Worm (Caenorhabditis elegans) whole organism, young adult: ENCODE data around the gene frm-2.

Experiments
- B0019.2 ChIP-seq: fragments of 200-800 bp; sonication (Bioruptor generic); conservative IDR thresholded peaks from 2 replicates; pipeline ENCODE4 v1.3.6; 2022; ENCODE audit warnings: missing genetic modification reagents, missing genetic modification characterization, missing compliant biosample characterization
- C06A6.2 ChIP-seq: fragments of 200-800 bp; sonication (Bioruptor generic); conservative IDR thresholded peaks from 2 replicates; pipeline ENCODE4 v1.3.6; 2022; ENCODE audit warnings: missing genetic modification characterization, missing compliant biosample characterization
- D2030.7 ChIP-seq: fragments of 200-800 bp; sonication (Bioruptor generic); IDR thresholded peaks from 2 replicates; pipeline ENCODE4 v1.3.6; 2022; ENCODE audit warnings: missing genetic modification reagents, missing genetic modification characterization, missing compliant biosample characterization
- F10E7.11 ChIP-seq: sonication (generic microtip); optimal IDR thresholded peaks from 2 replicates; lab custom pipeline; 2017; ENCODE audit warnings: mild to moderate bottlenecking, missing genetic modification characterization, moderate library complexity, missing compliant biosample characterization
- F23B12.7 ChIP-seq: sonication (generic microtip); optimal IDR thresholded peaks from 2 replicates; lab custom pipeline; 2017; ENCODE audit warnings: missing genetic modification characterization, mild to moderate bottlenecking, missing compliant biosample characterization, antibody characterized with exemption, moderate library complexity; ENCODE audit not compliant: insufficient read depth
- F33H1.4 ChIP-seq: fragments of 200-800 bp; sonication (Bioruptor generic); IDR thresholded peaks from 2 replicates; pipeline ENCODE4 v1.3.6; 2022; ENCODE audit warnings: missing genetic modification reagents, missing genetic modification characterization, missing compliant biosample characterization
- F37B4.10 ChIP-seq: fragments of 200-800 bp; sonication (Bioruptor generic); IDR thresholded peaks from 2 replicates; pipeline ENCODE4 v1.3.6; 2022; ENCODE audit warnings: missing genetic modification characterization, missing compliant biosample characterization
- F39B2.1 ChIP-seq: fragments of 200-800 bp; sonication (Bioruptor generic); IDR thresholded peaks from 2 replicates; pipeline ENCODE4 v1.3.6; 2022; ENCODE audit warnings: missing genetic modification reagents, missing genetic modification characterization, missing compliant biosample characterization
- F49E8.2 ChIP-seq: sonication (generic microtip); optimal IDR thresholded peaks from 3 replicates; lab custom pipeline; 2017; ENCODE audit warnings: missing genetic modification characterization, mild to moderate bottlenecking, missing compliant biosample characterization, antibody characterized with exemption, moderate library complexity; ENCODE audit not compliant: insufficient read depth
- F52B5.7 ChIP-seq: sonication (generic microtip); optimal IDR thresholded peaks from 2 replicates; lab custom pipeline; 2016; ENCODE audit warnings: mild to moderate bottlenecking, missing genetic modification characterization, missing compliant biosample characterization
- F55B11.4 ChIP-seq: sonication (generic microtip); optimal IDR thresholded peaks from 2 replicates; lab custom pipeline; 2016; ENCODE audit warnings: missing compliant biosample characterization, missing genetic modification characterization, borderline replicate concordance; ENCODE audit not compliant: insufficient read depth
- F57A8.1 ChIP-seq: fragments of 200-800 bp; sonication (Bioruptor generic); optimal IDR thresholded peaks from 2 replicates; lab custom pipeline; 2018; ENCODE audit warnings: mild to moderate bottlenecking, missing genetic modification characterization, moderate library complexity, missing compliant biosample characterization
- T26A5.8 ChIP-seq: sonication (generic microtip); optimal IDR thresholded peaks from 2 replicates; lab custom pipeline; 2016; ENCODE audit warnings: missing genetic modification characterization, missing compliant biosample characterization
- Y53G8AR.9 ChIP-seq: fragments of 200-800 bp; sonication (Bioruptor generic); conservative IDR thresholded peaks from 2 replicates; pipeline ENCODE4 v1.3.6; 2022; ENCODE audit warnings: missing genetic modification reagents, missing genetic modification characterization, missing compliant biosample characterization
- Y67H2A.10 ChIP-seq: fragments of 200-800 bp; sonication (Bioruptor generic); conservative IDR thresholded peaks from 2 replicates; pipeline ENCODE4 v1.3.6; 2022; ENCODE audit warnings: missing genetic modification reagents, missing genetic modification characterization, missing compliant biosample characterization
- Y95B8A.8 ChIP-seq: fragments of 200-800 bp; sonication (Bioruptor generic); IDR thresholded peaks from 2 replicates; pipeline ENCODE4 v1.3.6; 2022; ENCODE audit warnings: missing genetic modification reagents, missing genetic modification characterization, missing compliant biosample characterization
- ZK185.1 ChIP-seq: sonication (generic microtip); optimal IDR thresholded peaks from 2 replicates; lab custom pipeline; 2016; ENCODE audit warnings: mild to moderate bottlenecking, missing genetic modification characterization, missing compliant biosample characterization; ENCODE audit not compliant: poor library complexity, severe bottlenecking
- attf-3 ChIP-seq: fragments of 200-800 bp; sonication (Bioruptor generic); conservative IDR thresholded peaks from 2 replicates; pipeline ENCODE4 v1.3.6; 2022; ENCODE audit warnings: missing genetic modification reagents, missing genetic modification characterization, missing compliant biosample characterization
- attf-5 ChIP-seq: fragments of 200-800 bp; sonication (Bioruptor generic); optimal IDR thresholded peaks from 2 replicates; lab custom pipeline; 2018; ENCODE audit warnings: mild to moderate bottlenecking, missing genetic modification characterization, missing compliant biosample characterization
- ccch-3 ChIP-seq: fragments of 200-800 bp; sonication (Bioruptor generic); optimal IDR thresholded peaks from 2 replicates; lab custom pipeline; 2018; ENCODE audit warnings: mild to moderate bottlenecking, missing genetic modification characterization, missing compliant biosample characterization
- cebp-1 ChIP-seq, 2 experiments: fragments of 200-800 bp in 1 of 2; sonication (Bioruptor generic) in 1 of 2; sonication (generic microtip) in 1 of 2; IDR thresholded peaks in 1 of 2; optimal IDR thresholded peaks in 1 of 2; 2 replicates each; pipeline versions ENCODE4 v1.3.6 to Lab custom; 2017 to 2022; ENCODE audit warnings: missing compliant biosample characterization in 2 of 2, missing genetic modification characterization in 2 of 2, mild to moderate bottlenecking in 1 of 2, missing genetic modification reagents in 1 of 2, moderate library complexity in 1 of 2
- ceh-40 ChIP-seq: fragments of 200-800 bp; sonication (Bioruptor generic); IDR thresholded peaks from 2 replicates; pipeline ENCODE4 v1.3.6; 2022; ENCODE audit warnings: missing genetic modification characterization, missing compliant biosample characterization
- ceh-58 ChIP-seq: fragments of 200-800 bp; sonication (Bioruptor generic); IDR thresholded peaks from 2 replicates; pipeline ENCODE4 v1.3.6; 2022; ENCODE audit warnings: missing genetic modification characterization, missing compliant biosample characterization
- ceh-79 ChIP-seq: sonication (generic microtip); optimal IDR thresholded peaks from 2 replicates; lab custom pipeline; 2017; ENCODE audit warnings: mild to moderate bottlenecking, missing genetic modification characterization, missing compliant biosample characterization
- dpl-1 ChIP-seq: fragments of 150-350 bp; optimal IDR thresholded peaks from 2 replicates; lab custom pipeline; 2014; ENCODE audit warnings: missing biosample characterization, missing genetic modification reagents, missing genetic modification characterization
- egl-18 ChIP-seq: fragments of 200-800 bp; sonication (Bioruptor generic); IDR thresholded peaks from 2 replicates; pipeline ENCODE4 v1.3.6; 2022; ENCODE audit warnings: missing genetic modification reagents, missing genetic modification characterization, missing compliant biosample characterization
- egrh-3 ChIP-seq: fragments of 200-800 bp; sonication (Bioruptor generic); IDR thresholded peaks from 2 replicates; pipeline ENCODE4 v1.3.6; 2022; ENCODE audit warnings: missing genetic modification reagents, missing genetic modification characterization, missing compliant biosample characterization
- him-1 ChIP-seq: sonication (generic microtip); optimal IDR thresholded peaks from 2 replicates; lab custom pipeline; 2016; ENCODE audit warnings: missing genotype, missing genetic modification reagents, missing genetic modification characterization, missing compliant biosample characterization
- hmg-1.2 ChIP-seq: fragments of 200-800 bp; sonication (Bioruptor generic); IDR thresholded peaks from 2 replicates; pipeline ENCODE4 v1.3.6; 2022; ENCODE audit warnings: missing genetic modification reagents, missing genetic modification characterization, missing compliant biosample characterization
- hsf-1 ChIP-seq: fragments of 200-800 bp; sonication (Bioruptor generic); IDR thresholded peaks from 2 replicates; pipeline ENCODE4 v1.3.6; 2022; ENCODE audit warnings: missing genetic modification reagents, missing genetic modification characterization, missing compliant biosample characterization
- lag-1 ChIP-seq: fragments of 200-800 bp; sonication (Bioruptor generic); IDR thresholded peaks from 2 replicates; pipeline ENCODE4 v1.3.6; 2022; ENCODE audit warnings: missing genetic modification reagents, missing genetic modification characterization, missing compliant biosample characterization
- lin-35 ChIP-seq, 3 experiments: fragments of 150-350 bp in 2 of 3; sonication (generic microtip) in 1 of 3; optimal IDR thresholded peaks; 2 replicates each; lab custom pipeline; 2014 to 2018; ENCODE audit warnings: missing biosample characterization in 3 of 3, missing genetic modification characterization in 3 of 3, missing genetic modification reagents in 3 of 3
- lin-54 ChIP-seq: fragments of 200-800 bp; sonication (Bioruptor generic); optimal IDR thresholded peaks from 2 replicates; lab custom pipeline; 2018; ENCODE audit warnings: mild to moderate bottlenecking, missing genetic modification characterization, missing compliant biosample characterization
- madf-8 ChIP-seq: fragments of 200-800 bp; sonication (Bioruptor generic); conservative IDR thresholded peaks from 2 replicates; pipeline ENCODE4 v1.3.6; 2022; ENCODE audit warnings: missing genetic modification reagents, missing genetic modification characterization, missing compliant biosample characterization
- mel-28 ChIP-seq: sonication (generic microtip); optimal IDR thresholded peaks from 2 replicates; lab custom pipeline; 2016; ENCODE audit warnings: borderline replicate concordance, mild to moderate bottlenecking, missing genetic modification characterization, missing compliant biosample characterization
- repo-1 ChIP-seq: sonication (generic microtip); optimal IDR thresholded peaks from 2 replicates; lab custom pipeline; 2017; ENCODE audit warnings: mild to moderate bottlenecking, missing genetic modification characterization, missing compliant biosample characterization
- snpc-1.1 ChIP-seq: sonication (generic microtip); optimal IDR thresholded peaks from 2 replicates; lab custom pipeline; 2017; ENCODE audit warnings: missing genetic modification characterization, mild to moderate bottlenecking, missing compliant biosample characterization, antibody characterized with exemption, moderate library complexity, missing genotype, missing genetic modification reagents; ENCODE audit not compliant: insufficient read depth
- snpc-3.4 ChIP-seq: sonication (generic microtip); optimal IDR thresholded peaks from 2 replicates; lab custom pipeline; 2017; ENCODE audit warnings: missing genetic modification characterization, mild to moderate bottlenecking, missing compliant biosample characterization, antibody characterized with exemption, moderate library complexity, missing genotype, missing genetic modification reagents
- snpc-4 ChIP-seq, 5 experiments: fragments of 150-350 bp in 1 of 5; sonication (generic microtip) in 4 of 5; optimal IDR thresholded peaks; 2 replicates each; lab custom pipeline; 2014 to 2018; ENCODE audit warnings: missing genetic modification characterization in 5 of 5, missing biosample characterization in 3 of 5, antibody characterized with exemption in 2 of 5, mild to moderate bottlenecking in 2 of 5, missing compliant biosample characterization in 2 of 5, missing genotype in 2 of 5, moderate library complexity in 2 of 5, missing genetic modification reagents in 1 of 5
- somi-1 ChIP-seq: fragments of 200-800 bp; sonication (Bioruptor generic); optimal IDR thresholded peaks from 2 replicates; lab custom pipeline; 2018; ENCODE audit warnings: mild to moderate bottlenecking, missing genetic modification characterization, missing compliant biosample characterization
- sptf-2 ChIP-seq: fragments of 200-800 bp; sonication (Bioruptor generic); optimal IDR thresholded peaks from 2 replicates; lab custom pipeline; 2018; ENCODE audit warnings: mild to moderate bottlenecking, missing genetic modification characterization, missing compliant biosample characterization
- tbp1 ChIP-seq: fragments of 200-800 bp; sonication (Bioruptor generic); optimal IDR thresholded peaks from 2 replicates; lab custom pipeline; 2018; ENCODE audit warnings: mild to moderate bottlenecking, missing genetic modification characterization, missing compliant biosample characterization
- unc-62 ChIP-seq: fragments of 150-350 bp; optimal IDR thresholded peaks from 2 replicates; lab custom pipeline; 2014; ENCODE audit warnings: missing biosample characterization, missing genetic modification reagents, missing genetic modification characterization
- ztf-18 ChIP-seq: sonication (generic microtip); optimal IDR thresholded peaks from 2 replicates; lab custom pipeline; 2016; ENCODE audit warnings: missing genotype, mild to moderate bottlenecking, missing genetic modification characterization, missing compliant biosample characterization
- ztf-26 ChIP-seq: sonication (generic microtip); optimal IDR thresholded peaks from 2 replicates; lab custom pipeline; 2017; ENCODE audit warnings: missing genetic modification characterization, missing compliant biosample characterization

The frm-2 gene

DNA sequence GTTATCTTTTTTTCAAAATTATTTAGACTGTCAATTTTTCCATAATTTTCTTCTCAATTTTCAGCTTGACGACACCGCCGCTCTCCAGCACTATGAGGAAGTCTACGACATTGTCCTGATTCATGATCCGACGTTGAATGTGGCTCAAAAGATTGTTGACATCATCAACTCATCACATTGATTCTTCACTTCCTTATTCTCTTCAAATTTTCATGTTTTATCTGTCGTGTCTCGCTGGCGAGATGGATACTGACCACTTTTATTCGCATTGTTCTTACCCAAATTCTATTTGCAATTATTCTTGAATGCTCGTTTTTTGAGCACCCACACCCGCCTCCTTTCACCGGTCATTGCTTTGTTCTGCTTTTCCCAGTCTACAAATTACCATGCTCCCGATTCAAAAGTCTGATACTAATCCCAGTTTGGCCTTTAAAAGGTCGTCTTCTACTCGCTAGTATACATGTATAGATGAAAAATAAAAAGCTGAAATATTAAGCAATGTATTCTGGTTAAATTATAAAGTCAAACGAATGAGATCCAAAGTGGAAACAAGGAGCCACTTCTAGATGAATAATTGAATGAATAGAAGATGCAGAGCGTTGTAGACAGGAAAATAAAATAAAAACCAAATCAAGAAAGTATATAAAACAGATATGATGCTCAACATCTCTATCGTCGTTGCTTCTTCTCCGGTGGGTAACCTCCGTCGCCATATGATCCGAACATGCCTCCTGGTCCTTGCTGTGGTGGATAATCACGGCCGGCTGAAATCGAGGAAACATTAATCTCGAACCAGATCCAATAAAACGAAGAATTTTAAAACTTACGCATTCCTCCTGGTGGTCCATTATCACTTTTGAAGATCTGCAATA is 28.6 kb downstream of the frm-2 start (continued):
- TF ChIP-seq sptf-2 (GFP tag; lab: Kevin White, UChicago), result no peak
- TF ChIP-seq Y95B8A.8 (GFP tag; lab: Robert Waterston, UW), result no peak
- no peak for TF ChIP-seq dpl-1 (GFP tag; lab: Kevin White, UChicago)
- TF ChIP-seq ztf-18, result no peak
- TF ChIP-seq snpc-1.1 (tag; lab: Kevin White, UChicago), result no peak
- no peak for TF ChIP-seq F23B12.7 (tag; lab: Kevin White, UChicago)
- no peak for TF ChIP-seq F33H1.4 (GFP tag; lab: Robert Waterston, UW)
- 0 out of 2 replicates have a peak, but pooled peaks have one; percentile 62 for TF ChIP-seq ceh-58 (GFP tag; lab: Robert Waterston, UW)
- TF ChIP-seq him-1 (tag; lab: Kevin White, UChicago), result peak; percentile 76
- no peak for TF ChIP-seq ccch-3 (GFP tag; lab: Kevin White, UChicago)
- TF ChIP-seq F49E8.2 (tag; lab: Kevin White, UChicago), result peak; percentile 61
- no peak for TF ChIP-seq attf-5 (GFP tag; lab: Kevin White, UChicago)
- TF ChIP-seq F10E7.11 (tag; lab: Kevin White, UChicago), result peak; percentile 21
- no peak for TF ChIP-seq mel-28
- TF ChIP-seq lin-54 (GFP tag; lab: Kevin White, UChicago), result peak; percentile 33
- no peak for TF ChIP-seq D2030.7 (GFP tag; lab: Robert Waterston, UW)
- TF ChIP-seq hsf-1, result no peak
- TF ChIP-seq T26A5.8 (tag; lab: Kevin White, UChicago), result no peak
- TF ChIP-seq F37B4.10, result no peak
- no peak for TF ChIP-seq ztf-26
- no peak for TF ChIP-seq ceh-79
- no peak for TF ChIP-seq Y67H2A.10 (GFP tag; lab: Robert Waterston, UW)
- TF ChIP-seq egrh-3 (GFP tag; lab: Robert Waterston, UW), result no peak
- no peak for TF ChIP-seq F55B11.4 (tag; lab: Kevin White, UChicago)
- TF ChIP-seq tbp1 (GFP tag; lab: Kevin White, UChicago), result no peak
- peak; percentile 11 for TF ChIP-seq somi-1
- no peak for TF ChIP-seq attf-3
- TF ChIP-seq egl-18, result 0 out of 2 replicates have a peak, but pooled peaks have one; percentile 3
- TF ChIP-seq F39B2.1 (GFP tag; lab: Robert Waterston, UW), result no peak
- TF ChIP-seq F57A8.1 (GFP tag; lab: Kevin White, UChicago), result no peak
- no peak for TF ChIP-seq ceh-40 (GFP tag; lab: Robert Waterston, UW)
- no peak for TF ChIP-seq madf-8 (GFP tag; lab: Robert Waterston, UW)
- TF ChIP-seq F52B5.7 (tag; lab: Kevin White, UChicago), result no peak
- TF ChIP-seq ZK185.1, result peak; percentile 23
- TF ChIP-seq snpc-4 (GFP tag; optimal IDR thresholded peaks at IDR 0.05; lab: Kevin White, UChicago), result peak; percentile 36
- no peak for TF ChIP-seq snpc-4 (tag; optimal IDR thresholded peaks at IDR 0.05; lab: Kevin White, UChicago)
- no peak for TF ChIP-seq C06A6.2 (GFP tag; lab: Robert Waterston, UW)
- no peak for TF ChIP-seq lag-1 (GFP tag; lab: Robert Waterston, UW)
- no peak for TF ChIP-seq cebp-1 (GFP tag; IDR thresholded peaks at IDR 0.05; lab: Robert Waterston, UW)
- TF ChIP-seq cebp-1 (tag; optimal IDR thresholded peaks at IDR 0.05; lab: Kevin White, UChicago), result peak; percentile 35
- TF ChIP-seq hmg-1.2, result no peak
- no peak for TF ChIP-seq snpc-3.4 (tag; lab: Kevin White, UChicago)
- no peak for TF ChIP-seq unc-62
- peak; percentile 49 for TF ChIP-seq repo-1
- no peak for TF ChIP-seq B0019.2
- peak in 1 of 3 experiments; percentile 52 for TF ChIP-seq lin-35 (GFP tag; optimal IDR thresholded peaks at IDR 0.05; lab: Kevin White, UChicago)
- peak; percentile 63 for TF ChIP-seq Y53G8AR.9 (GFP tag; lab: Robert Waterston, UW)
